Worm (Caenorhabditis elegans): ENCODE measurements around the gene rpn-2.

ce11 chrIII:6165240-6165639 is 33.7 kb upstream of the rpn-2 start:
- TF ChIP-seq pha-4 (GFP tag; IDR thresholded peaks at IDR 0.05): no peak
- no peak for TF ChIP-seq pha-4 (tag; optimal IDR thresholded peaks at IDR 0.05)
- no peak for TF ChIP-seq ama-1 (optimal IDR thresholded peaks at IDR 0.05)

Data from whole organism, L4 larva.